Worm (Caenorhabditis elegans) whole organism, early embryonic: ENCODE measurements around the gene H32C10.1.

ENCODE experiments used
- ama-1 ChIP-seq: fragments of 150-350 bp; optimal IDR thresholded peaks from 2 replicates; lab custom pipeline; 2014
- ceh-13 ChIP-seq: fragments of 200-800 bp; sonication (Bioruptor generic); optimal IDR thresholded peaks from 2 replicates; lab custom pipeline; 2018; ENCODE audit warnings: mild to moderate bottlenecking, missing genetic modification characterization, missing compliant biosample characterization
- ceh-36 ChIP-seq: sonication (generic microtip); optimal IDR thresholded peaks from 2 replicates; lab custom pipeline; 2016; ENCODE audit warnings: missing genetic modification characterization, inconsistent platforms, missing compliant biosample characterization
- ets-7 ChIP-seq: sonication (generic microtip); optimal IDR thresholded peaks from 2 replicates; lab custom pipeline; 2016; ENCODE audit warnings: missing genotype, missing genetic modification characterization, missing compliant biosample characterization
- flt-1 ChIP-seq: fragments of 200-800 bp; sonication (Bioruptor generic); IDR thresholded peaks from 2 replicates; pipeline ENCODE4 v1.3.6; 2022; ENCODE audit warnings: missing genetic modification characterization, missing compliant biosample characterization
- pes-1 ChIP-seq: fragments of 200-800 bp; sonication (Bioruptor generic); IDR thresholded peaks from 2 replicates; pipeline ENCODE4 v1.3.6; 2022; ENCODE audit warnings: missing genetic modification reagents, missing genetic modification characterization, missing compliant biosample characterization
- tbx-11 ChIP-seq: fragments of 200-800 bp; sonication (Bioruptor generic); IDR thresholded peaks from 2 replicates; pipeline ENCODE4 v1.3.6; 2022; ENCODE audit warnings: missing genetic modification characterization, missing compliant biosample characterization
- tbx-37 ChIP-seq: fragments of 200-800 bp; sonication (Bioruptor generic); conservative IDR thresholded peaks from 2 replicates; pipeline ENCODE4 v1.3.6; 2022; ENCODE audit warnings: missing genetic modification reagents, missing genetic modification characterization, missing compliant biosample characterization

ce11 chrIV:5977276-5977675, 43.1 kb downstream of the H32C10.1 start:
- no peak for TF ChIP-seq ama-1 (lab: Kevin White, UChicago)
- TF ChIP-seq ceh-36 (tag; lab: Kevin White, UChicago) = no peak
- no peak for TF ChIP-seq tbx-11 (GFP tag; lab: Robert Waterston, UW)
- TF ChIP-seq ets-7 (tag; lab: Kevin White, UChicago) = no peak
- TF ChIP-seq flt-1 = no peak
- TF ChIP-seq tbx-37 (GFP tag; lab: Robert Waterston, UW) = no peak
- no peak for TF ChIP-seq pes-1 (GFP tag; lab: Robert Waterston, UW)
- TF ChIP-seq ceh-13 (GFP tag; lab: Kevin White, UChicago) = no peak
